Fruit fly (Drosophila melanogaster): ENCODE measurements around the gene CG5653.

The CG5653 gene

DNA sequence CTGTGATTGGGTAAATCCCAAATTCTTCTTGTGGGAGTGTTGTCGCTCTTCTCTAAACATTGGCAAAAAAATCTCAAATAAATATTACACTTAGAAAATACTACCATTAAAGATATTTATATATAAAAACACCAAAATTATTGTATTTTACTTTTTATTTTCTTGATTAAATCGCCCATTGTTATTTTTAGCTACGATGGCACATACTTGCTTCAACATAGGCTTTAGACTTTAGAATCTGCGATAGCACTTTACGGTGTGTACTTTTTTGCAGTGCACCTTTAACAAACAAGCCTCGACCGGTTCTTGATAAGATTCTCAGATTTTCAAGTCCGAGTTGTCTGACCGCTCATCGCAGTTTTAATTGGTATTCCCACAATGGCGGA lies 11.5 kb downstream of the CG5653 start, which contains the start of gene GNBP3 (continued):
- TF ChIP-seq D19B (GFP tag; optimal IDR thresholded peaks at IDR 0.05) (peak; percentile 13), D (optimal IDR thresholded peaks at IDR 0.05) (no peak), D (GFP tag; optimal IDR thresholded peaks at IDR 0.05) (peak; percentile 21), fd3F (GFP tag; optimal IDR thresholded peaks at IDR 0.05) (peak; percentile 22), ap (GFP tag; IDR thresholded peaks at IDR 0.05) (no peak), CG1529 (GFP tag; optimal IDR thresholded peaks at IDR 0.05) (no peak), tup (GFP tag; optimal IDR thresholded peaks at IDR 0.05) (no peak), psq (GFP tag; optimal IDR thresholded peaks at IDR 0.05) (no peak), sob (GFP tag; IDR thresholded peaks at IDR 0.05) (no peak), CG33557 (GFP tag; optimal IDR thresholded peaks at IDR 0.05) (peak; percentile 27), cad (GFP tag; optimal IDR thresholded peaks at IDR 0.05) (no peak), Camta (GFP tag; optimal IDR thresholded peaks at IDR 0.05) (peak; percentile 51), CG10431 (GFP tag; optimal IDR thresholded peaks at IDR 0.05) (no peak), CG18599 (GFP tag; optimal IDR thresholded peaks at IDR 0.05) (peak; percentile 88), Drgx (GFP tag; IDR thresholded peaks at IDR 0.05) (peak; percentile 74), CG6254 (GFP tag; optimal IDR thresholded peaks at IDR 0.05) (peak; percentile 64), sim (GFP tag; IDR thresholded peaks at IDR 0.05) (no peak), HLH3B (GFP tag; IDR thresholded peaks at IDR 0.05) (peak; percentile 65; the same call in 1 of the 2 replicates), danr (GFP tag; IDR thresholded peaks at IDR 0.05) (no peak), zen2 (GFP tag; IDR thresholded peaks at IDR 0.05; ENCODE audit: partially characterized antibody) (no peak), CG2875 (GFP tag; optimal IDR thresholded peaks at IDR 0.05) (no peak), Awh (GFP tag; IDR thresholded peaks at IDR 0.05) (no peak), gem (tag; optimal IDR thresholded peaks at IDR 0.05) (peak; percentile 80), CG33213 (GFP tag; optimal IDR thresholded peaks at IDR 0.05) (no peak), CG17829 (tag; optimal IDR thresholded peaks at IDR 0.05) (peak; percentile 59), CoRest (tag; optimal IDR thresholded peaks at IDR 0.05) (peak; percentile 35), bowl (GFP tag; IDR thresholded peaks at IDR 0.05) (no peak), tna (GFP tag; IDR thresholded peaks at IDR 0.05; ENCODE audit: partially characterized antibody) (no peak), CG8089 (GFP tag; optimal IDR thresholded peaks at IDR 0.05) (no peak), CG17328 (GFP tag; IDR thresholded peaks at IDR 0.05) (peak; percentile 47; the same call in 1 of the 2 replicates), bcd (GFP tag; optimal IDR thresholded peaks at IDR 0.05) (peak; percentile 67), wor (GFP tag; IDR thresholded peaks at IDR 0.05) (no peak), CG9797 (GFP tag; optimal IDR thresholded peaks at IDR 0.05) (peak; percentile 33), Mad (GFP tag; optimal IDR thresholded peaks at IDR 0.05) (no peak), dimm (GFP tag; IDR thresholded peaks at IDR 0.05) (no peak), ERR (GFP tag; optimal IDR thresholded peaks at IDR 0.05) (no peak), CG12104 (GFP tag; optimal IDR thresholded peaks at IDR 0.05) (peak; percentile 22), CG13775 (GFP tag; optimal IDR thresholded peaks at IDR 0.05) (peak; percentile 49), trem (tag; optimal IDR thresholded peaks at IDR 0.05) (peak; percentile 26), CG6765 (GFP tag; optimal IDR thresholded peaks at IDR 0.05) (peak; percentile 2), cwo (GFP tag; optimal IDR thresholded peaks at IDR 0.05) (peak; percentile 33), GATAe (GFP tag; conservative IDR thresholded peaks at IDR 0.05) (no peak), Hsf (GFP tag; optimal IDR thresholded peaks at IDR 0.05) (peak; percentile 40), CG15514 (GFP tag; optimal IDR thresholded peaks at IDR 0.05) (peak; percentile 68), CG4424 (GFP tag; optimal IDR thresholded peaks at IDR 0.05) (peak; percentile 25), schlank (tag; optimal IDR thresholded peaks at IDR 0.05) (no peak), CG10979 (tag; optimal IDR thresholded peaks at IDR 0.05) (peak; percentile 55), CG2120 (GFP tag; optimal IDR thresholded peaks at IDR 0.05) (peak; percentile 69), tin (GFP tag; optimal IDR thresholded peaks at IDR 0.05) (peak; percentile 66), disco-r (GFP tag; optimal IDR thresholded peaks at IDR 0.05) (no peak), sna (GFP tag; IDR thresholded peaks at IDR 0.05; ENCODE audit: partially characterized antibody) (no peak), yki (optimal IDR thresholded peaks at IDR 0.05) (no peak)
